Fruit fly (Drosophila melanogaster): Measurements from ENCODE around the gene Ent2.

DNA sequence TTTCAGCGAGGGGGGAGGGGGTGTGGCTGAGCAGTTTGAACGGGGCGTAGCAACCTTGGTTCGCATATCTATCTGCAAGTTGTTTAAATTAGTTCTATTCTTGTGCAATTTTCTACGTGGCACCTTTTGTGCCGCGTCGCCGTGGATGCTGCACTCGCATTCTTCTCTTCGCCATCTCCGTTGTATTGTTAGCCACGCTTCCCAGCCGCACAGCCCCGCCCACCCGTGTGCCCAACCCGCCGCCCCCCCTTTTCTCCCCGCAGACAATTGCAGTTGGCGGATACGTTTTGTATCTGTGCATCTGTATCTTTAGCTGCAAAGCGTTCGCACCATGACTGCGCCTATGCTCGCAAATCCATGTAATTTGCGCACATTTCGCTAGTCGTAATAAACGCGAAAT, 48.2 kb upstream of the Ent2 start:
- TF ChIP-seq Dll (optimal IDR thresholded peaks at IDR 0.05): no peak
- TF ChIP-seq pan (optimal IDR thresholded peaks at IDR 0.05): no peak
